Worm (Caenorhabditis elegans) whole organism, midembryonic: ENCODE data around the gene acr-16.

Experiments
- T22C8.4 ChIP-seq: fragments of 200-800 bp; sonication (Bioruptor generic); IDR thresholded peaks from 2 replicates; pipeline ENCODE4 v1.3.6; 2022; ENCODE audit warnings: missing genetic modification characterization, missing compliant biosample characterization
- cog-1 ChIP-seq: sonication (generic microtip); optimal IDR thresholded peaks from 2 replicates; lab custom pipeline; 2016; ENCODE audit warnings: missing genetic modification characterization, missing compliant biosample characterization
- flt-1 ChIP-seq: fragments of 200-800 bp; sonication (Bioruptor generic); IDR thresholded peaks from 2 replicates; pipeline ENCODE4 v1.3.6; 2022; ENCODE audit warnings: missing genetic modification characterization, missing compliant biosample characterization
- klf-2 ChIP-seq: fragments of 200-800 bp; sonication (Bioruptor generic); conservative IDR thresholded peaks from 2 replicates; pipeline ENCODE4 v1.3.6; 2022; ENCODE audit warnings: missing genetic modification reagents, missing genetic modification characterization, missing compliant biosample characterization
- med-1 ChIP-seq: sonication (generic microtip); optimal IDR thresholded peaks from 2 replicates; lab custom pipeline; 2017; ENCODE audit warnings: missing genetic modification characterization, mild to moderate bottlenecking, missing compliant biosample characterization, antibody characterized with exemption, missing genetic modification reagents; ENCODE audit not compliant: insufficient read depth
- ref-1 ChIP-seq: fragments of 200-800 bp; sonication (Bioruptor generic); conservative IDR thresholded peaks from 2 replicates; pipeline ENCODE4 v1.3.6; 2022; ENCODE audit warnings: missing genetic modification reagents, missing genetic modification characterization, missing compliant biosample characterization
- tab-1 ChIP-seq: fragments of 200-800 bp; sonication (Bioruptor generic); IDR thresholded peaks from 2 replicates; pipeline ENCODE4 v1.3.6; 2022; ENCODE audit warnings: missing genetic modification characterization, missing compliant biosample characterization
- ztf-23 ChIP-seq: fragments of 200-800 bp; sonication (Bioruptor generic); IDR thresholded peaks from 2 replicates; pipeline ENCODE4 v1.3.6; 2022; ENCODE audit warnings: missing genetic modification reagents, missing genetic modification characterization, missing compliant biosample characterization
- ztf-29 ChIP-seq: fragments of 200-800 bp; sonication (Bioruptor generic); IDR thresholded peaks from 2 replicates; pipeline ENCODE4 v1.3.6; 2022; ENCODE audit warnings: missing genetic modification reagents, missing genetic modification characterization, missing compliant biosample characterization

ce11 chrV:8609776-8610529 is 48.9 kb downstream of the acr-16 start:
- 0 out of 2 replicates have a peak, but pooled peaks have one; percentile 42 for TF ChIP-seq ztf-23
- TF ChIP-seq ztf-29 (GFP tag; lab: Robert Waterston, UW), result no peak
- no peak for TF ChIP-seq ref-1
- TF ChIP-seq cog-1 (tag; lab: Kevin White, UChicago), result no peak
- TF ChIP-seq klf-2 (GFP tag; lab: Robert Waterston, UW), result no peak
- no peak for TF ChIP-seq T22C8.4 (GFP tag; lab: Robert Waterston, UW)
- no peak for TF ChIP-seq tab-1 (GFP tag; lab: Robert Waterston, UW)
- no peak for TF ChIP-seq flt-1 (GFP tag; lab: Robert Waterston, UW)
- no peak for TF ChIP-seq med-1 (GFP tag; lab: Kevin White, UChicago)
